Worm (Caenorhabditis elegans): ENCODE results near the gene Y41E3.19.
"Not testable (repeated sequence)": the region's sequence is repeated elsewhere in the genome, so short reads cannot be mapped to it uniquely, and the experiment has no call there.

Y41E3.19 gene

DNA sequence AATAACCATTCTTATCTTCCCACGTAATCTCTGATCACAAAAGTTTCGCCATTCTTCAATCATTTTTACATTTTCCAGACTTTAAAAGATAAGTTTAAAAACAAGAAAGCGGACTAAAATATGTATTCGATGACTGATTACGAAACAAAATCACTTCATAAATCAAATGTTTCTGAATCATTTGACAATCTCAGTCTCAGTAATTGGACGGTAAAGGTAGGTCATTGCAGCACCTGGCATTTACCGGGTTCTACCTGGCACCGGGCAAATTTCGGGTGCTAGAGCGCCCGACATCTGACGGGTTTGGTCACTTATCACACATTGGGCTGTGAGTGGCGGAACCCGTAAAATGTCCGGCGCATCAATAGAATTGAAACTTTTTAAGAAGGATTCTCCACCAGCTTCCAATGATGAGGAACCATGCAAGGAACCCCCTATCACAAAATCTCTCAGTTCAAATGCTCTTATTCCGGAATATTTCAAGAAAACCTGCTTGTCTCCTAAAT, at the start of gene Y41E3.19:
Gene Y41E3.19, plus strand, starts transcription at position 51 of the 506 bp plus-strand sequence.
- TF ChIP-seq tab-1 (GFP tag; IDR thresholded peaks at IDR 0.05) (no peak), cog-1 (tag; optimal IDR thresholded peaks at IDR 0.05) (no peak), klf-2 (GFP tag; conservative IDR thresholded peaks at IDR 0.05) (no peak), med-1 (GFP tag; optimal IDR thresholded peaks at IDR 0.05; ENCODE audit: insufficient read depth) (no peak), T22C8.4 (GFP tag; IDR thresholded peaks at IDR 0.05) (no peak), ztf-23 (GFP tag; IDR thresholded peaks at IDR 0.05) (no peak), ref-1 (GFP tag; conservative IDR thresholded peaks at IDR 0.05) (no peak), flt-1 (GFP tag; IDR thresholded peaks at IDR 0.05) (no peak), ztf-29 (GFP tag; IDR thresholded peaks at IDR 0.05) (no peak)

DNA sequence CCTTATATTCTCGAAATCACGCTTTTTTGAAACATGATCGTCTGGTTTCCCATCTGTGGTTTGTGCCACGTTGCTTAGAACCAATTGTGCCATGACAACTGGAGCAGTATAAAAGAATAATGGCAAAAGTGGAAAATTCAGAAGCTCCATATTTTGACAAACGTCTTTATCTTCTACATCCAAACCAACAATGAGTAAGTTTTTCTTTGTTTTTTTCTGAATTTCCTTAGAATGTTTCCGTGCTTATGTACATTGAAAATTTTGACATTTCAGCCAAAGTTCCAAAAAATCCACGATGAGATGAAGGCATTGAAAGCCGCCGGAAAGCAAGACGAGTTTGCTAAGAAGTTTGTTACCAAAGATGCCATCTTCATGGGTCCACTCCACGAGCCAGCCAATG, 49.4 kb upstream of the Y41E3.19 start, which contains the start of gene Y41E3.6:
Gene Y41E3.6, plus strand, starts transcription at position 301 of the 400 bp plus-strand sequence.
- not testable (repeated sequence) for TF ChIP-seq ref-1 (GFP tag; conservative IDR thresholded peaks at IDR 0.05); ztf-23 (GFP tag; IDR thresholded peaks at IDR 0.05); T22C8.4 (GFP tag; IDR thresholded peaks at IDR 0.05)

DNA sequence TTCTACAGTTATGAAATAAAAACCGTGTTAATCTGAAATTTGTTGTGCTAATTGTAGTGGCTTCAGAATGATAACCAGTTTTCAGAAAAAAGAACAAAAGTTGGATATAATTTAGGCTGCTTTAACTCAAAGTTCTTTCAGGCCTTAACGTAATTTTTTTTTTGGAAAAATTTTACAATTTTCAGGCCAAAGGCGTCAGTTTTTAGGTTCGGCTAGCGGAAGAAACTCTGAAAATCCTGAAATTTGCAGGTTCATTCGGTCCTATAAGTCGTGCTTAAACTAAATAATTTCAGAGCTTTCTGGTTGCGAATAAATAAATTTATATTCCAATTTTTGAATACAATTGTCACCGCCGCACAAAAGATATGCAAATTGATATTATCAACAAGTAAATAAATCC, 47.7 kb upstream of the Y41E3.19 start:
- TF ChIP-seq klf-2 (GFP tag; conservative IDR thresholded peaks at IDR 0.05) (no peak), flt-1 (GFP tag; IDR thresholded peaks at IDR 0.05) (no peak), med-1 (GFP tag; optimal IDR thresholded peaks at IDR 0.05; ENCODE audit: insufficient read depth) (no peak), T22C8.4 (GFP tag; IDR thresholded peaks at IDR 0.05) (no peak), cog-1 (tag; optimal IDR thresholded peaks at IDR 0.05) (no peak), ref-1 (GFP tag; conservative IDR thresholded peaks at IDR 0.05) (no peak), ztf-29 (GFP tag; IDR thresholded peaks at IDR 0.05) (no peak), ztf-23 (GFP tag; IDR thresholded peaks at IDR 0.05) (no peak), tab-1 (GFP tag; IDR thresholded peaks at IDR 0.05) (no peak)

DNA sequence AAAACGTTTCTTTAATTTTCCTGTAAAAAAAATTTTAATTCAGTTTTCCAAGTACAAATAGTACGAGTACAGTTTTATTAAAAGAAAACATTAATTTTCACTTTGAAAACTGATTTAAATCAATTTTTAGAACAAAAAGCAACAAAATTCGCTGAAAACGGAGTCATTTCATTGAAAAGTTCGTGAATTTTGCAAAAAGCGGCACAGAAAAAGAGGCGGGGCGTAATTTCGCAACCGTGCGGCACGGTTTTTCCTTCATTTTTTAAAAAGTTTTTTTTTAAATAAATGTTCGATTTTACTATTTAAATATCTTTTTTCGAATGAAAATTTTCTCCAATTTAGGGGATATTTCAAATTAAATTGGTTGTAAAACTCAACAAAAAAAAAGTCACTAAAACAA, 44.8 kb upstream of the Y41E3.19 start:
- no peak for TF ChIP-seq flt-1 (GFP tag; IDR thresholded peaks at IDR 0.05)
- no peak for TF ChIP-seq klf-2 (GFP tag; conservative IDR thresholded peaks at IDR 0.05)
- no peak for TF ChIP-seq T22C8.4 (GFP tag; IDR thresholded peaks at IDR 0.05)
- TF ChIP-seq cog-1 (tag; optimal IDR thresholded peaks at IDR 0.05): no peak
- no peak for TF ChIP-seq med-1 (GFP tag; optimal IDR thresholded peaks at IDR 0.05; ENCODE audit: insufficient read depth)
- TF ChIP-seq ztf-29 (GFP tag; IDR thresholded peaks at IDR 0.05): no peak
- no peak for TF ChIP-seq tab-1 (GFP tag; IDR thresholded peaks at IDR 0.05)
- TF ChIP-seq ztf-23 (GFP tag; IDR thresholded peaks at IDR 0.05): no peak
- TF ChIP-seq ref-1 (GFP tag; conservative IDR thresholded peaks at IDR 0.05): no peak

DNA sequence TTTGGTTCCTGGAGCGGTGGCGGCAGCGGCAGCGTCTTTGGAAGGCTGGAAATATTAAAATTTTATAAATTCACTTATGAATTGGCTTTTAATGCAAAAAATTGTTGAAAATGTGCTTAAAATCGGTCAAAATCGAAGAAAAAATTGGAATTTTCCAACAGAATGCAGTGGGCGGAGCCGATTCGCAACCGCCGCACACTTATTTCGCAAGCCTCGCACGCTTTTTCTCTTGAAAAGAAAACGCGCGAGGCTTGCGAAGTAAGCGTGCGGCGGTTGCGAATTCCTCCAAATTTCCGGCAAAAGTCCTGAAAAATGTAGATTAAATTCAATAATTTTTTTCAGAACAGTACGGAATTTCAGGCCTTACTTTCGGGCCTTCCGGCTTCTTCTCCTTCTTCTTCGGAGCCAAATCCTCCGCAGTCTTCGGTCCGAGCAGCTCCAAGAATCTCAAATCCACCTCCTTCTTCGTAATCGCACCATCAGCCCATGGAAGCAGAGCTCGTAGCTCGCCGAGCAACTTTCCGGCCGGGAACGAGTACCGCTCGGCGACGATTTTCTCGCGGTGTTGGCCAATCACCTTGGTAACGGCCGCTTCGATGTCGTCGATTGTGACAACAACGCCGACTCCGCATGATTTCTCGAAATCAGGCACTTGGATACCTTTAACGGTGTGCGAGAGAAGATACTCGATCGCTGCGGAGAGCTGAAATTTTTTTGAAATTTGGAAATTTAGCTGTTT, 43.6 kb upstream of the Y41E3.19 start:
- no peak for TF ChIP-seq ref-1 (GFP tag; conservative IDR thresholded peaks at IDR 0.05)
- no peak for TF ChIP-seq T22C8.4 (GFP tag; IDR thresholded peaks at IDR 0.05)
- TF ChIP-seq cog-1 (tag; optimal IDR thresholded peaks at IDR 0.05): no peak
- TF ChIP-seq tab-1 (GFP tag; IDR thresholded peaks at IDR 0.05): no peak
- no peak for TF ChIP-seq klf-2 (GFP tag; conservative IDR thresholded peaks at IDR 0.05)

DNA sequence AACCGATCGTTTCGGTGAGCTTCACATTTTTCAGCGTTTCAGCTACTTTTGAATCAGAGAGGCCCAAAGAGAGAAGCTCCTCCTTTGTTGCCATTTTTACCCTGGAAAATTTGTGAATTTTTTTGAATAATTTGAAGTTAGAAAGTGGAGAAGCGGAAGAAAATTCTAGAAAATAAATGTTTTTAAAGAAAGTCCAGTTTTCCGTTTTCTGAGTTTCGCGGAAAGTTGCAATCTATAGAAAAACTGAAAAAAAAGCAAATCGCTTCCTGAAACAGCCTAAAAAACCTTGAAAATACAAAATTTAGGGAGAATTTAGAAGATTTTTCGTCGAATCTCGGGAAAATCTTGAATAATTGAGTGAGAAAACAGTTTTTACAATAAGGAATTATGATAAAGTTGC, 42.8 kb upstream of the Y41E3.19 start, which contains the start of gene qars-1:
Gene qars-1, minus strand, starts transcription at position 101 of the 400 bp plus-strand sequence.
- TF ChIP-seq flt-1 (GFP tag; IDR thresholded peaks at IDR 0.05) (no peak), ztf-29 (GFP tag; IDR thresholded peaks at IDR 0.05) (no peak), ref-1 (GFP tag; conservative IDR thresholded peaks at IDR 0.05) (no peak), ztf-23 (GFP tag; IDR thresholded peaks at IDR 0.05) (no peak)

DNA sequence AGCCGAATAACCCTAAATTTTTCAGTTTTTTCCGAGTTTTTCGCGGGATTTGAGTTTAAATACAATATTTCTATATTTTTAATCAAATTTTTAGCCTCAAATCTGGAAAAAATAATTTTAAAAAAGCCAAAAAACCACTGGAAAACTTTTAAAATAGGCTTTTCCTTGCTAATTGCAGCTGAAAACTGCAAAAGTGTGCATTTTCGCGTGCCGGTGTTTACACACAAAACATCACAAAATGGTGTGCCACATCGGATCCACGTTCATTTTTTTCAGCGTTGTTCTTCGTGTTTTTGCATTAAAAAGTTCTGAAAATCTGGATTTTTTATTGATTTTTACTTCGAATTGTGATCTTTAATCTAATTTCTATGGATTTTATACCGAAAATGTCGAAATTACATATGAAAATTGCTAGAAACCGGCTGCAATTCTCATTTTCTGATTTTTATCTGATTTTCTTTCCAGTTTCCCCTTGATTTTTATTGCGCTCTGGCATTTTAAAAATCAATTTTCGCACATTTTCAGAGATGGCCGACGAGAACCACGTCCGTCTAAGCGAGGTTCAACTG, 42.3 kb upstream of the Y41E3.19 start, which contains the start of gene Y41E3.7:
Gene Y41E3.7, plus strand, starts transcription at position 519 of the 569 bp plus-strand sequence.
- TF ChIP-seq tab-1 (GFP tag; IDR thresholded peaks at IDR 0.05) (no peak), cog-1 (tag; optimal IDR thresholded peaks at IDR 0.05) (no peak), T22C8.4 (GFP tag; IDR thresholded peaks at IDR 0.05) (no peak), klf-2 (GFP tag; conservative IDR thresholded peaks at IDR 0.05) (no peak), ztf-29 (GFP tag; IDR thresholded peaks at IDR 0.05) (no peak), ztf-23 (GFP tag; IDR thresholded peaks at IDR 0.05) (no peak), flt-1 (GFP tag; IDR thresholded peaks at IDR 0.05) (no peak), ref-1 (GFP tag; conservative IDR thresholded peaks at IDR 0.05) (no peak), med-1 (GFP tag; optimal IDR thresholded peaks at IDR 0.05; ENCODE audit: insufficient read depth) (no peak)

DNA sequence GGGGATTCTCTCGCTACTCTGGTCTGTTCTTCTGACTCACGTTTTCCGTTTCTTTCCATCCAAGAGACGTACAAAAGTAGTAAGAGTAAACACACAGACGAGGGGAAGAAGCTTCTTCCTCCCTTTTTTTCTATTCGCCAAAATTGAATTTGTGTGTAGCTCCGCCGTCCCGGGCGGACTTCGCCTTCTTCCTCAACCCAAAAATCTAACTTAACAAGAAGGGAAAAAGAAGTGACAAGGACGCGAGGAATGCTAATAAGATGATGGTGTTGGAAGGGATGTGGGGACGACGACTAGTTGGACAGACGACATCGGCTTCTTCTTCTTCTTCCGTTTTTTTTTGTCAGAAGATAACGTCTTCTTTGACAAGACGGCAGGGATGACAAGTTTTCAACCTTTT, 38.9 kb upstream of the Y41E3.19 start:
- TF ChIP-seq tab-1 (GFP tag; IDR thresholded peaks at IDR 0.05) (no peak), klf-2 (GFP tag; conservative IDR thresholded peaks at IDR 0.05) (no peak), flt-1 (GFP tag; IDR thresholded peaks at IDR 0.05) (no peak), ztf-29 (GFP tag; IDR thresholded peaks at IDR 0.05) (no peak), med-1 (GFP tag; optimal IDR thresholded peaks at IDR 0.05; ENCODE audit: insufficient read depth) (no peak), ref-1 (GFP tag; conservative IDR thresholded peaks at IDR 0.05) (no peak), cog-1 (tag; optimal IDR thresholded peaks at IDR 0.05) (no peak), T22C8.4 (GFP tag; IDR thresholded peaks at IDR 0.05) (no peak), ztf-23 (GFP tag; IDR thresholded peaks at IDR 0.05) (no peak)

DNA sequence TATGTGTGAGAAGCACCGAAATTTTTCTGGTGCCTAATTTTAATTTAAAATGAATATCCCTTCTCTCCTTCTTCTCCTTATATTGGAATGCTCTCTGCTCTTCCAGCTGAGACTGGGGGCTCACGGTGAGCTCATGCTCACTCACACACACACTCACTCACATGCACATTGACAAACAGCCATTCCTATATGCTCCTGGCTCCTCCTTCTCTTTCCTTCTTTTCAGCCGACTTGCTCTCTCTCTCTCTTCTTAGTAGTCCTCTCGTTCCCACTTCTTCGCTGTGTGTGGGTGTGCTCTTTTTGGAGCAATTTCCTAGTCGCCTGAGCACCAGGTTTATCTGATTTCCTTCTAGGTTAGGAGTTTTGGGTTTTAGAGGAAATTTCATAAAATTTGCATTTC, 35.0 kb upstream of the Y41E3.19 start:
- no peak for TF ChIP-seq ztf-23 (GFP tag; IDR thresholded peaks at IDR 0.05)
- TF ChIP-seq flt-1 (GFP tag; IDR thresholded peaks at IDR 0.05): no peak
- no peak for TF ChIP-seq ztf-29 (GFP tag; IDR thresholded peaks at IDR 0.05)
- TF ChIP-seq ref-1 (GFP tag; conservative IDR thresholded peaks at IDR 0.05): no peak
- no peak for TF ChIP-seq med-1 (GFP tag; optimal IDR thresholded peaks at IDR 0.05; ENCODE audit: insufficient read depth)
- TF ChIP-seq klf-2 (GFP tag; conservative IDR thresholded peaks at IDR 0.05): no peak
- no peak for TF ChIP-seq tab-1 (GFP tag; IDR thresholded peaks at IDR 0.05)
- TF ChIP-seq cog-1 (tag; optimal IDR thresholded peaks at IDR 0.05): no peak
- TF ChIP-seq T22C8.4 (GFP tag; IDR thresholded peaks at IDR 0.05): no peak
